Worm (Caenorhabditis elegans) whole organism, late embryonic: ENCODE data around the gene C32D5.7.

Source experiments
- F13H6.1 ChIP-seq: sonication (generic microtip); optimal IDR thresholded peaks from 2 replicates; lab custom pipeline; 2016; ENCODE audit warnings: missing genetic modification characterization, missing compliant biosample characterization
- K02D7.2 ChIP-seq: sonication (generic microtip); optimal IDR thresholded peaks from 2 replicates; lab custom pipeline; 2017; ENCODE audit warnings: mild to moderate bottlenecking, missing genetic modification characterization, missing compliant biosample characterization
- T23F11.4 ChIP-seq: fragments of 200-800 bp; sonication (Bioruptor generic); optimal IDR thresholded peaks from 2 replicates; lab custom pipeline; 2018; ENCODE audit warnings: mild to moderate bottlenecking, missing genetic modification characterization, missing compliant biosample characterization
- ahr-1 ChIP-seq: sonication (generic microtip); optimal IDR thresholded peaks from 2 replicates; lab custom pipeline; 2016; ENCODE audit warnings: missing genetic modification characterization, missing compliant biosample characterization
- ama-1 ChIP-seq: fragments of 150-350 bp; optimal IDR thresholded peaks from 2 replicates; lab custom pipeline; 2014
- ceh-14 ChIP-seq: sonication (generic microtip); optimal IDR thresholded peaks from 2 replicates; lab custom pipeline; 2016; ENCODE audit warnings: missing genotype, missing genetic modification characterization, missing compliant biosample characterization
- ceh-18 ChIP-seq: sonication (generic microtip); optimal IDR thresholded peaks from 2 replicates; lab custom pipeline; 2016; ENCODE audit warnings: missing genetic modification characterization, missing compliant biosample characterization
- ceh-2 ChIP-seq: sonication (generic microtip); optimal IDR thresholded peaks from 2 replicates; lab custom pipeline; 2016; ENCODE audit warnings: missing genotype, missing genetic modification characterization, missing compliant biosample characterization
- ceh-22 ChIP-seq: sonication (generic microtip); optimal IDR thresholded peaks from 2 replicates; lab custom pipeline; 2017; ENCODE audit warnings: missing biosample characterization, missing genetic modification characterization
- ceh-24 ChIP-seq: sonication (generic microtip); optimal IDR thresholded peaks from 2 replicates; lab custom pipeline; 2016; ENCODE audit warnings: mild to moderate bottlenecking, missing genetic modification characterization, missing compliant biosample characterization
- ceh-30 ChIP-seq: fragments of 150-350 bp; optimal IDR thresholded peaks from 2 replicates; lab custom pipeline; 2014; ENCODE audit warnings: missing biosample characterization, missing genetic modification characterization
- ceh-31 ChIP-seq: sonication (generic microtip); optimal IDR thresholded peaks from 2 replicates; lab custom pipeline; 2016; ENCODE audit warnings: missing genetic modification characterization, missing compliant biosample characterization
- ceh-45 ChIP-seq: fragments of 200-800 bp; sonication (Bioruptor generic); IDR thresholded peaks from 2 replicates; pipeline ENCODE4 v1.3.6; 2022; ENCODE audit warnings: missing genetic modification reagents, missing genetic modification characterization, missing compliant biosample characterization
- ceh-48 ChIP-seq: sonication (generic microtip); optimal IDR thresholded peaks from 2 replicates; lab custom pipeline; 2016; ENCODE audit warnings: missing genetic modification characterization, inconsistent platforms, missing compliant biosample characterization
- ceh-6 ChIP-seq: fragments of 200-800 bp; sonication (Bioruptor generic); optimal IDR thresholded peaks from 2 replicates; lab custom pipeline; 2018; ENCODE audit warnings: mild to moderate bottlenecking, missing genetic modification characterization, missing compliant biosample characterization
- dmd-4 ChIP-seq: sonication (generic microtip); optimal IDR thresholded peaks from 2 replicates; lab custom pipeline; 2016; ENCODE audit warnings: borderline replicate concordance, missing genetic modification characterization, missing compliant biosample characterization
- dve-1 ChIP-seq: sonication (generic microtip); optimal IDR thresholded peaks from 2 replicates; lab custom pipeline; 2017; ENCODE audit warnings: antibody characterized with exemption, mild to moderate bottlenecking, missing genetic modification characterization, missing compliant biosample characterization
- elt-2 ChIP-seq: sonication (generic microtip); optimal IDR thresholded peaks from 2 replicates; lab custom pipeline; 2016; ENCODE audit warnings: missing genetic modification reagents, missing genetic modification characterization, missing compliant biosample characterization
- ets-4 ChIP-seq: sonication (generic microtip); optimal IDR thresholded peaks from 2 replicates; lab custom pipeline; 2016; ENCODE audit warnings: missing genetic modification characterization, missing compliant biosample characterization
- eyg-1 ChIP-seq: sonication (generic microtip); optimal IDR thresholded peaks from 2 replicates; lab custom pipeline; 2016; ENCODE audit warnings: missing genotype, missing genetic modification characterization, missing compliant biosample characterization
- fkh-6 ChIP-seq: sonication (generic microtip); optimal IDR thresholded peaks from 2 replicates; lab custom pipeline; 2016; ENCODE audit warnings: missing genetic modification characterization, missing compliant biosample characterization
- hlh-13 ChIP-seq: fragments of 200-800 bp; sonication (Bioruptor generic); optimal IDR thresholded peaks from 2 replicates; lab custom pipeline; 2018; ENCODE audit warnings: mild to moderate bottlenecking, missing genetic modification characterization, missing compliant biosample characterization
- hlh-30 ChIP-seq: sonication (generic microtip); optimal IDR thresholded peaks from 2 replicates; lab custom pipeline; 2017; ENCODE audit warnings: antibody characterized with exemption, missing genetic modification characterization, missing compliant biosample characterization; ENCODE audit not compliant: insufficient read depth
- hlh-8 ChIP-seq: sonication (generic microtip); optimal IDR thresholded peaks from 2 replicates; lab custom pipeline; 2016; ENCODE audit warnings: missing genotype, missing genetic modification characterization, missing compliant biosample characterization
- lim-6 ChIP-seq: sonication (generic microtip); optimal IDR thresholded peaks from 2 replicates; lab custom pipeline; 2016; ENCODE audit warnings: missing genetic modification characterization, missing compliant biosample characterization
- madf-2 ChIP-seq: sonication (generic microtip); optimal IDR thresholded peaks from 2 replicates; lab custom pipeline; 2017; ENCODE audit warnings: missing genetic modification characterization, missing compliant biosample characterization
- mec-3 ChIP-seq: sonication (generic microtip); optimal IDR thresholded peaks from 2 replicates; lab custom pipeline; 2016; ENCODE audit warnings: borderline replicate concordance, missing genetic modification characterization, missing compliant biosample characterization
- nfya-1 ChIP-seq: sonication (generic microtip); optimal IDR thresholded peaks from 2 replicates; lab custom pipeline; 2017; ENCODE audit warnings: missing genetic modification characterization, mild to moderate bottlenecking, missing compliant biosample characterization, antibody characterized with exemption, moderate library complexity
- nhr-11 ChIP-seq: fragments of 150-350 bp; optimal IDR thresholded peaks from 2 replicates; lab custom pipeline; 2014; ENCODE audit warnings: missing biosample characterization, missing genetic modification characterization
- npax-4 ChIP-seq: sonication (generic microtip); optimal IDR thresholded peaks from 2 replicates; lab custom pipeline; 2016; ENCODE audit warnings: missing genetic modification characterization, missing compliant biosample characterization
- odd-2 ChIP-seq: sonication (generic microtip); optimal IDR thresholded peaks from 2 replicates; lab custom pipeline; 2017; ENCODE audit warnings: antibody characterized with exemption, mild to moderate bottlenecking, missing genetic modification characterization, missing compliant biosample characterization
- pax-1 ChIP-seq: fragments of 150-350 bp; optimal IDR thresholded peaks from 2 replicates; lab custom pipeline; 2014; ENCODE audit warnings: missing biosample characterization, missing genetic modification characterization
- pha-2 ChIP-seq: sonication (generic microtip); optimal IDR thresholded peaks from 2 replicates; lab custom pipeline; 2017; ENCODE audit warnings: mild to moderate bottlenecking, missing genetic modification characterization, missing compliant biosample characterization
- pha-4 ChIP-seq: fragments of 150-350 bp; optimal IDR thresholded peaks from 2 replicates; lab custom pipeline; 2018; ENCODE audit warnings: missing biosample characterization, missing genetic modification reagents, missing genetic modification characterization
- pqm-1 ChIP-seq: sonication (generic microtip); optimal IDR thresholded peaks from 2 replicates; lab custom pipeline; 2016; ENCODE audit warnings: missing genetic modification characterization, missing compliant biosample characterization
- rnt-1 ChIP-seq: sonication (generic microtip); optimal IDR thresholded peaks from 2 replicates; lab custom pipeline; 2016; ENCODE audit warnings: missing genetic modification characterization, missing compliant biosample characterization
- syd-9 ChIP-seq: sonication (generic microtip); optimal IDR thresholded peaks from 2 replicates; lab custom pipeline; 2016; ENCODE audit warnings: mild to moderate bottlenecking, missing genetic modification characterization, moderate library complexity, missing compliant biosample characterization
- tbx-2 ChIP-seq: sonication (generic microtip); optimal IDR thresholded peaks from 2 replicates; lab custom pipeline; 2016; ENCODE audit warnings: missing genetic modification characterization, missing compliant biosample characterization
- tbx-7 ChIP-seq: sonication (generic microtip); optimal IDR thresholded peaks from 2 replicates; lab custom pipeline; 2016; ENCODE audit warnings: missing genotype, missing genetic modification characterization, missing compliant biosample characterization
- ttx-3 ChIP-seq: sonication (generic microtip); optimal IDR thresholded peaks from 2 replicates; lab custom pipeline; 2016; ENCODE audit warnings: missing genetic modification reagents, missing genetic modification characterization, missing compliant biosample characterization
- unc-3 ChIP-seq, 2 experiments: fragments of 200-800 bp in 1 of 2; sonication (Bioruptor generic) in 1 of 2; sonication (generic microtip) in 1 of 2; conservative IDR thresholded peaks in 1 of 2; optimal IDR thresholded peaks in 1 of 2; 2 replicates each; pipeline versions ENCODE4 v1.3.6 to Lab custom; 2016 to 2022; ENCODE audit warnings: missing compliant biosample characterization in 2 of 2, missing genetic modification characterization in 2 of 2, missing genetic modification reagents in 1 of 2
- unc-42 ChIP-seq: sonication (generic microtip); optimal IDR thresholded peaks from 2 replicates; lab custom pipeline; 2016; ENCODE audit warnings: missing genotype, missing genetic modification characterization, missing compliant biosample characterization
- unc-55 ChIP-seq: sonication (generic microtip); optimal IDR thresholded peaks from 2 replicates; lab custom pipeline; 2017; ENCODE audit warnings: missing biosample characterization, missing genetic modification reagents, missing genetic modification characterization
- zip-5 ChIP-seq: sonication (generic microtip); optimal IDR thresholded peaks from 2 replicates; lab custom pipeline; 2016; ENCODE audit warnings: missing genetic modification characterization, missing compliant biosample characterization
- ztf-16 ChIP-seq: sonication (generic microtip); optimal IDR thresholded peaks from 2 replicates; lab custom pipeline; 2017; ENCODE audit warnings: missing genetic modification characterization, missing compliant biosample characterization

Gene C32D5.7

ce11 chrII:6347341-6348118 lies 7.7 kb upstream of the C32D5.7 start, which contains the start of gene lgg-1:
TSS of gene lgg-1 (minus strand) at chrII:6347719.
- TF ChIP-seq mec-3 (tag; lab: Kevin White, UChicago) = no peak
- TF ChIP-seq dmd-4 = no peak
- peak; percentile 95 for TF ChIP-seq ceh-48 (tag; lab: Kevin White, UChicago)
- TF ChIP-seq elt-2 (tag; lab: Kevin White, UChicago) = no peak
- TF ChIP-seq ceh-24 (tag; lab: Kevin White, UChicago) = no peak
- TF ChIP-seq ttx-3 = no peak
- no peak for TF ChIP-seq F13H6.1
- TF ChIP-seq unc-55 (GFP tag; lab: Kevin White, UChicago) = peak; percentile 2
- peak; percentile 24 for TF ChIP-seq ceh-18 (tag; lab: Kevin White, UChicago)
- TF ChIP-seq tbx-7 (tag; lab: Kevin White, UChicago) = no peak
- no peak for TF ChIP-seq hlh-13 (GFP tag; lab: Kevin White, UChicago)
- no peak for TF ChIP-seq nhr-11 (tag; lab: Kevin White, UChicago)
- TF ChIP-seq fkh-6 (tag; lab: Kevin White, UChicago) = no peak
- TF ChIP-seq ceh-14 (tag; lab: Kevin White, UChicago) = no peak
- TF ChIP-seq dve-1 (tag; lab: Kevin White, UChicago) = no peak
- TF ChIP-seq eyg-1 = no peak
- no peak for TF ChIP-seq unc-42
- TF ChIP-seq ahr-1 = no peak
- no peak for TF ChIP-seq pqm-1 (tag; lab: Kevin White, UChicago)
- TF ChIP-seq hlh-30 = peak; percentile 89
- peak; percentile 39 for TF ChIP-seq nfya-1 (tag; lab: Kevin White, UChicago)
- TF ChIP-seq unc-3 (GFP tag; conservative IDR thresholded peaks at IDR 0.05; lab: Robert Waterston, UW) = 0 out of 2 replicates have a peak, but pooled peaks have one; percentile 31
- TF ChIP-seq unc-3 (tag; optimal IDR thresholded peaks at IDR 0.05; lab: Kevin White, UChicago) = no peak
- no peak for TF ChIP-seq ceh-6 (GFP tag; lab: Kevin White, UChicago)
- TF ChIP-seq tbx-2 (tag; lab: Kevin White, UChicago) = peak; percentile 43
- TF ChIP-seq syd-9 (tag; lab: Kevin White, UChicago) = no peak
- TF ChIP-seq npax-4 (tag; lab: Kevin White, UChicago) = no peak
- no peak for TF ChIP-seq ztf-16
- no peak for TF ChIP-seq ceh-22
- no peak for TF ChIP-seq hlh-8
- no peak for TF ChIP-seq ceh-45 (GFP tag; lab: Robert Waterston, UW)
- TF ChIP-seq lim-6 = no peak
- TF ChIP-seq T23F11.4 (GFP tag; lab: Kevin White, UChicago) = no peak
- no peak for TF ChIP-seq K02D7.2
- TF ChIP-seq madf-2 (tag; lab: Kevin White, UChicago) = peak; percentile 43
- TF ChIP-seq odd-2 (tag; lab: Kevin White, UChicago) = no peak
- TF ChIP-seq ceh-30 (tag; lab: Kevin White, UChicago) = no peak
- TF ChIP-seq pax-1 (tag; lab: Kevin White, UChicago) = peak; percentile 33
- peak; percentile 24 for TF ChIP-seq ceh-31 (tag; lab: Kevin White, UChicago)
- TF ChIP-seq pha-4 = no peak
- TF ChIP-seq pha-2 (tag; lab: Kevin White, UChicago) = no peak
- TF ChIP-seq ama-1 (lab: Kevin White, UChicago) = no peak
- no peak for TF ChIP-seq rnt-1 (tag; lab: Kevin White, UChicago)
- TF ChIP-seq ets-4 (tag; lab: Kevin White, UChicago) = no peak
- no peak for TF ChIP-seq zip-5 (tag; lab: Kevin White, UChicago)
- TF ChIP-seq ceh-2 = no peak
- TF ChIP-seq, all 69 proteins: peak for 10
